Worm (Caenorhabditis elegans) whole organism, L1 larva: ENCODE results near the gene bath-42.

Experiments used
- C04F5.9 ChIP-seq: sonication (generic microtip); optimal IDR thresholded peaks from 2 replicates; lab custom pipeline; 2016; ENCODE audit warnings: missing genetic modification characterization, missing compliant biosample characterization
- C34B4.2 ChIP-seq: sonication (generic microtip); optimal IDR thresholded peaks from 2 replicates; lab custom pipeline; 2017; ENCODE audit warnings: mild to moderate bottlenecking, missing genetic modification characterization, missing compliant biosample characterization
- F16B12.6 ChIP-seq: fragments of 150-350 bp; optimal IDR thresholded peaks from 2 replicates; lab custom pipeline; 2014; ENCODE audit warnings: missing biosample characterization, missing genetic modification characterization
- Y116A8C.19 ChIP-seq: sonication (generic microtip); optimal IDR thresholded peaks from 2 replicates; lab custom pipeline; 2016; ENCODE audit warnings: missing compliant biosample characterization, missing genetic modification characterization, borderline replicate concordance
- aha-1 ChIP-seq: fragments of 150-350 bp; optimal IDR thresholded peaks from 2 replicates; lab custom pipeline; 2014; ENCODE audit warnings: missing biosample characterization, missing genetic modification characterization
- alr-1 ChIP-seq: fragments of 200-800 bp; sonication (Bioruptor generic); optimal IDR thresholded peaks from 2 replicates; lab custom pipeline; 2018; ENCODE audit warnings: borderline replicate concordance, mild to moderate bottlenecking, missing genetic modification characterization, missing compliant biosample characterization
- ama-1 ChIP-seq: fragments of 150-350 bp; optimal IDR thresholded peaks from 2 replicates; lab custom pipeline; 2014
- ceh-63 ChIP-seq: fragments of 200-800 bp; sonication (Bioruptor generic); optimal IDR thresholded peaks from 2 replicates; lab custom pipeline; 2018; ENCODE audit warnings: mild to moderate bottlenecking, missing genetic modification characterization, missing compliant biosample characterization
- ces-1 ChIP-seq: fragments of 150-350 bp; optimal IDR thresholded peaks from 2 replicates; lab custom pipeline; 2014; ENCODE audit warnings: missing biosample characterization, missing genetic modification reagents, missing genetic modification characterization
- dpl-1 ChIP-seq, 3 experiments: fragments of 150-350 bp in 2 of 3; sonication (generic microtip) in 1 of 3; optimal IDR thresholded peaks; 2 replicates each; lab custom pipeline; 2014 to 2017; ENCODE audit warnings: missing biosample characterization in 3 of 3, missing genetic modification characterization in 3 of 3, missing genetic modification reagents in 3 of 3
- dsc-1 ChIP-seq: sonication (generic microtip); optimal IDR thresholded peaks from 2 replicates; lab custom pipeline; 2016; ENCODE audit warnings: mild to moderate bottlenecking, missing genetic modification characterization, missing compliant biosample characterization
- efl-1 ChIP-seq, 4 experiments: fragments of 150-350 bp; optimal IDR thresholded peaks in 3 of 4; peaks in 1 of 4; 1 replicate in 1 of 4; 2 replicates in 3 of 4; lab custom pipeline; 2014; ENCODE audit warnings: missing biosample characterization in 2 of 4, missing genetic modification characterization in 2 of 4, missing genetic modification reagents in 2 of 4
- egl-13 ChIP-seq: sonication (generic microtip); optimal IDR thresholded peaks from 2 replicates; lab custom pipeline; 2016; ENCODE audit warnings: missing genotype, missing genetic modification reagents, missing genetic modification characterization, missing compliant biosample characterization
- egl-27 ChIP-seq, 2 experiments: fragments of 150-350 bp in 1 of 2; sonication (generic microtip); optimal IDR thresholded peaks; 3 replicates each; lab custom pipeline; 2017 to 2018; ENCODE audit warnings: missing biosample characterization in 2 of 2, missing genetic modification characterization in 2 of 2, missing genetic modification reagents in 2 of 2
- elt-2 ChIP-seq: sonication (generic microtip); optimal IDR thresholded peaks from 2 replicates; lab custom pipeline; 2016; ENCODE audit warnings: missing genetic modification characterization, mild to moderate bottlenecking, inconsistent platforms, missing compliant biosample characterization, missing genetic modification reagents
- ets-5 ChIP-seq: fragments of 200-800 bp; sonication (Bioruptor generic); IDR thresholded peaks from 2 replicates; pipeline ENCODE4 v1.3.6; 2022; ENCODE audit warnings: missing genetic modification characterization, missing compliant biosample characterization
- fkh-10 ChIP-seq: sonication (generic microtip); optimal IDR thresholded peaks from 2 replicates; lab custom pipeline; 2017; ENCODE audit warnings: missing biosample characterization, missing genetic modification reagents, missing genetic modification characterization
- fkh-4 ChIP-seq: sonication (generic microtip); optimal IDR thresholded peaks from 2 replicates; lab custom pipeline; 2016; ENCODE audit warnings: missing compliant biosample characterization, missing genetic modification characterization, borderline replicate concordance
- fkh-8 ChIP-seq: sonication (generic microtip); optimal IDR thresholded peaks from 2 replicates; lab custom pipeline; 2016; ENCODE audit warnings: mild to moderate bottlenecking, missing genetic modification characterization, missing compliant biosample characterization
- fos-1 ChIP-seq: fragments of 150-350 bp; optimal IDR thresholded peaks from 2 replicates; lab custom pipeline; 2014; ENCODE audit warnings: missing biosample characterization, missing genetic modification characterization
- hpl-2 ChIP-seq: fragments of 150-350 bp; optimal IDR thresholded peaks from 2 replicates; lab custom pipeline; 2014; ENCODE audit warnings: missing biosample characterization, missing genetic modification reagents, missing genetic modification characterization
- isw-1 ChIP-seq: fragments of 200-800 bp; sonication (Bioruptor generic); IDR thresholded peaks from 2 replicates; pipeline ENCODE4 v1.3.6; 2022; ENCODE audit warnings: missing genetic modification characterization, missing compliant biosample characterization
- jun-1 ChIP-seq: fragments of 150-350 bp; optimal IDR thresholded peaks from 2 replicates; lab custom pipeline; 2014; ENCODE audit warnings: missing biosample characterization, missing genetic modification reagents, missing genetic modification characterization
- lin-13 ChIP-seq: fragments of 150-350 bp; optimal IDR thresholded peaks from 2 replicates; lab custom pipeline; 2014; ENCODE audit warnings: missing biosample characterization, missing genetic modification reagents, missing genetic modification characterization
- lin-14 ChIP-seq: fragments of 200-800 bp; sonication (Bioruptor generic); optimal IDR thresholded peaks from 2 replicates; lab custom pipeline; 2018; ENCODE audit warnings: mild to moderate bottlenecking, missing genetic modification characterization, moderate library complexity, missing compliant biosample characterization
- lin-39 ChIP-seq: fragments of 150-350 bp; optimal IDR thresholded peaks from 2 replicates; lab custom pipeline; 2014; ENCODE audit warnings: missing biosample characterization, missing genetic modification reagents, missing genetic modification characterization
- lir-3 ChIP-seq: sonication (generic microtip); optimal IDR thresholded peaks from 2 replicates; lab custom pipeline; 2016; ENCODE audit warnings: mild to moderate bottlenecking, missing genetic modification characterization, moderate library complexity, missing compliant biosample characterization; ENCODE audit not compliant: poor library complexity
- mab-9 ChIP-seq: fragments of 200-800 bp; sonication (Bioruptor generic); IDR thresholded peaks from 2 replicates; pipeline ENCODE4 v1.3.6; 2022; ENCODE audit warnings: missing genetic modification reagents, missing genetic modification characterization, missing compliant biosample characterization
- mdl-1 ChIP-seq, 2 experiments: fragments of 150-350 bp; optimal IDR thresholded peaks; 2 replicates each; lab custom pipeline; 2014 to 2017; ENCODE audit warnings: missing biosample characterization in 2 of 2, missing genetic modification characterization in 2 of 2, inconsistent platforms in 1 of 2
- mef-2 ChIP-seq: fragments of 150-350 bp; optimal IDR thresholded peaks from 2 replicates; lab custom pipeline; 2014; ENCODE audit warnings: missing biosample characterization, missing genetic modification characterization
- nhr-11 ChIP-seq: fragments of 150-350 bp; optimal IDR thresholded peaks from 2 replicates; lab custom pipeline; 2014; ENCODE audit warnings: missing biosample characterization, missing genetic modification characterization
- nhr-20 ChIP-seq: sonication (generic microtip); optimal IDR thresholded peaks from 2 replicates; lab custom pipeline; 2016; ENCODE audit warnings: mild to moderate bottlenecking, missing genetic modification characterization, missing compliant biosample characterization
- nhr-237 ChIP-seq: fragments of 150-350 bp; optimal IDR thresholded peaks from 2 replicates; lab custom pipeline; 2014; ENCODE audit warnings: missing biosample characterization, missing genetic modification characterization
- nhr-28 ChIP-seq: fragments of 150-350 bp; optimal IDR thresholded peaks from 2 replicates; lab custom pipeline; 2014; ENCODE audit warnings: missing biosample characterization, missing genetic modification characterization
- nhr-76 ChIP-seq: sonication (generic microtip); optimal IDR thresholded peaks from 2 replicates; lab custom pipeline; 2017; ENCODE audit warnings: missing biosample characterization, missing genetic modification characterization
- nhr-77 ChIP-seq: fragments of 150-350 bp; optimal IDR thresholded peaks from 2 replicates; lab custom pipeline; 2014; ENCODE audit warnings: missing biosample characterization, missing genetic modification characterization
- pag-3 ChIP-seq: sonication (generic microtip); optimal IDR thresholded peaks from 2 replicates; lab custom pipeline; 2017; ENCODE audit warnings: missing genetic modification characterization, mild to moderate bottlenecking, missing compliant biosample characterization, antibody characterized with exemption, borderline replicate concordance; ENCODE audit not compliant: insufficient read depth
- pax-3 ChIP-seq: fragments of 200-800 bp; sonication (Bioruptor generic); optimal IDR thresholded peaks from 2 replicates; lab custom pipeline; 2018; ENCODE audit warnings: mild to moderate bottlenecking, missing genetic modification characterization, moderate library complexity, missing compliant biosample characterization
- rnt-1 ChIP-seq: sonication (generic microtip); optimal IDR thresholded peaks from 2 replicates; lab custom pipeline; 2016; ENCODE audit warnings: mild to moderate bottlenecking, missing genetic modification characterization, moderate library complexity, missing compliant biosample characterization
- skn-1 ChIP-seq: fragments of 150-350 bp; optimal IDR thresholded peaks from 2 replicates; lab custom pipeline; 2014; ENCODE audit warnings: missing biosample characterization, missing genetic modification characterization
- snu-23 ChIP-seq: sonication (generic microtip); optimal IDR thresholded peaks from 2 replicates; lab custom pipeline; 2016; ENCODE audit warnings: missing genetic modification characterization, missing compliant biosample characterization
- sptf-1 ChIP-seq: fragments of 150-350 bp; optimal IDR thresholded peaks from 2 replicates; lab custom pipeline; 2014; ENCODE audit warnings: missing biosample characterization, missing genetic modification characterization
- sup-37 ChIP-seq: fragments of 200-800 bp; sonication (Bioruptor generic); optimal IDR thresholded peaks from 2 replicates; lab custom pipeline; 2018; ENCODE audit warnings: mild to moderate bottlenecking, missing genetic modification characterization, missing compliant biosample characterization
- tbx-2 ChIP-seq: sonication (generic microtip); optimal IDR thresholded peaks from 2 replicates; lab custom pipeline; 2016; ENCODE audit warnings: missing genetic modification characterization, missing compliant biosample characterization
- unc-30 ChIP-seq: sonication (generic microtip); optimal IDR thresholded peaks from 2 replicates; lab custom pipeline; 2017; ENCODE audit warnings: missing biosample characterization, missing genetic modification characterization
- unc-86 ChIP-seq: sonication (generic microtip); optimal IDR thresholded peaks from 2 replicates; lab custom pipeline; 2016; ENCODE audit warnings: missing genetic modification characterization, missing compliant biosample characterization
- unc-98 ChIP-seq: fragments of 200-800 bp; sonication (Bioruptor generic); IDR thresholded peaks from 2 replicates; pipeline ENCODE4 v1.3.6; 2022; ENCODE audit warnings: missing genetic modification characterization, missing compliant biosample characterization
- vab-15 ChIP-seq: sonication (generic microtip); optimal IDR thresholded peaks from 2 replicates; lab custom pipeline; 2017; ENCODE audit warnings: missing genotype, mild to moderate bottlenecking, missing genetic modification characterization, missing compliant biosample characterization
- zag-1 ChIP-seq: fragments of 150-350 bp; optimal IDR thresholded peaks from 2 replicates; lab custom pipeline; 2014; ENCODE audit warnings: missing biosample characterization, missing genetic modification characterization
- zip-4 ChIP-seq: fragments of 200-800 bp; sonication (Bioruptor generic); optimal IDR thresholded peaks from 2 replicates; lab custom pipeline; 2018; ENCODE audit warnings: mild to moderate bottlenecking, missing genetic modification characterization, moderate library complexity, missing compliant biosample characterization

The bath-42 gene

DNA sequence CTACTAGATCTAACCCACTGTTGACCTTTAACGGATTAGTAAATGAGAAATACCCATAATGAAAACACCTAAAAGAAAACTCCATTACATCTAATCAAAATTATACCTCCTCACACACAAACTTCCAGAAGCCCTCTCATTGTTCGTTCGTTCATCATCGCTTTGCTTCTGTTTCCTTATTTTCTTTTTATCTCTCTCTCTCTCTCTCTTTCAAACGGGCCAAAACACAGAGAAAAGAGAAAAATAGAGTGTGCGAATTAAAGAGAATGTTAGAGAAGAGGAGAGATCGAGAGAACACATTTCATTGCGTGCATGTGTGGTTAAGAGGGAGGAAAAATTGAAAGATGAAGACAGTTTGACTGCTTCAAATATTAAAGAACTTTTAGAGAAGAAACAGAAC is 38.9 kb downstream of the bath-42 start (continued):
- TF ChIP-seq pag-3 (no peak), efl-1 (optimal IDR thresholded peaks at IDR 0.05; lab: Kevin White, UChicago) (peak; percentile 72 to 84), efl-1 (GFP tag; optimal IDR thresholded peaks at IDR 0.05 in 1 of 2; lab: Kevin White, UChicago) (peak; percentile 36 to 94), ceh-63 (GFP tag; lab: Kevin White, UChicago) (no peak), lin-39 (tag; lab: Kevin White, UChicago) (no peak), nhr-76 (tag; lab: Kevin White, UChicago) (no peak), isw-1 (GFP tag; lab: Robert Waterston, UW) (no peak), Y116A8C.19 (no peak), fkh-8 (tag; lab: Kevin White, UChicago) (peak; percentile 16), lin-14 (GFP tag; lab: Kevin White, UChicago) (peak; percentile 89), sptf-1 (no peak), mef-2 (no peak), lin-13 (GFP tag; lab: Kevin White, UChicago) (peak; percentile 20), sup-37 (GFP tag; lab: Kevin White, UChicago) (no peak), nhr-20 (peak; percentile 40), unc-30 (tag; lab: Kevin White, UChicago) (no peak), zag-1 (tag; lab: Kevin White, UChicago) (no peak), C04F5.9 (tag; lab: Kevin White, UChicago) (no peak), ces-1 (GFP tag; lab: Kevin White, UChicago) (no peak), ama-1 (lab: Kevin White, UChicago) (no peak), skn-1 (tag; lab: Kevin White, UChicago) (peak; percentile 27), nhr-77 (tag; lab: Kevin White, UChicago) (peak; percentile 45), mab-9 (no peak), pax-3 (no peak), fkh-10 (GFP tag; lab: Kevin White, UChicago) (no peak), unc-86 (tag; lab: Kevin White, UChicago) (peak; percentile 42), dpl-1 (GFP tag; optimal IDR thresholded peaks at IDR 0.05; lab: Kevin White, UChicago) (peak; percentile 13 to 27 (median 27)), vab-15 (tag; lab: Kevin White, UChicago) (no peak), nhr-28 (no peak), snu-23 (GFP tag; lab: Kevin White, UChicago) (peak; percentile 70), egl-13 (tag; lab: Kevin White, UChicago) (no peak), nhr-237 (tag; lab: Kevin White, UChicago) (no peak), zip-4 (no peak), rnt-1 (tag; lab: Kevin White, UChicago) (peak; percentile 67), alr-1 (tag; lab: Kevin White, UChicago) (no peak), jun-1 (tag; lab: Kevin White, UChicago) (peak; percentile 16)

DNA sequence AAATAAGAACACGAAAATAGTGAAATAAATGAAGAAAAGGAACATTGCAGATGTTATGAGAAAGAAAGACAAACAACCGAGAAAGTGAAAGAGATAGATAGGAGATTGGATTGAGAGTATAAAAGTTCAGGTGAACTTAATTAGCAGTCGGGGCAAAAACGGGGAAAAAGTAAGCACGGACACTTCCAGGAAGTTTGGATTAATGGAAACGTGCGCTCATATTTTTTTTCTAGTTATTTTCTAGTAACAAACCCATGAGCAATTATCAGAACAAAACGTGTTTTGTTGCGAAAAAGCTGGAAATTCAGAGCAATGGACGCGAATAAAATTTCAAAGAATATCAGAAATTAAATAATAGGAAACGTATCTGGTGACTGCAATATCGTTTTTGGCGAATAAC is 41.3 kb downstream of the bath-42 start:
- no peak for TF ChIP-seq nhr-28
- no peak for TF ChIP-seq fos-1 (tag; lab: Kevin White, UChicago)
- no peak for TF ChIP-seq egl-13 (tag; lab: Kevin White, UChicago)
- no peak for TF ChIP-seq unc-98
- no peak for TF ChIP-seq unc-30 (tag; lab: Kevin White, UChicago)
- no peak for TF ChIP-seq Y116A8C.19
- no peak for TF ChIP-seq nhr-11 (tag; lab: Kevin White, UChicago)
- TF ChIP-seq ets-5 (GFP tag; lab: Robert Waterston, UW) = no peak
- no peak for TF ChIP-seq tbx-2
- TF ChIP-seq lir-3 (tag; lab: Kevin White, UChicago) = no peak
- no peak for TF ChIP-seq ceh-63 (GFP tag; lab: Kevin White, UChicago)
- TF ChIP-seq pag-3 = no peak
- no peak for TF ChIP-seq snu-23 (GFP tag; lab: Kevin White, UChicago)
- no peak for TF ChIP-seq zip-4
- TF ChIP-seq F16B12.6 (tag; lab: Kevin White, UChicago) = no peak
- TF ChIP-seq lin-39 (tag; lab: Kevin White, UChicago) = no peak
- no peak for TF ChIP-seq skn-1 (tag; lab: Kevin White, UChicago)
- no peak for TF ChIP-seq aha-1 (tag; lab: Kevin White, UChicago)
- TF ChIP-seq ces-1 (GFP tag; lab: Kevin White, UChicago) = no peak
- TF ChIP-seq elt-2 (tag; lab: Kevin White, UChicago) = no peak
- TF ChIP-seq fkh-4 = no peak
- TF ChIP-seq egl-27 (tag; optimal IDR thresholded peaks at IDR 0.05; lab: Kevin White, UChicago) = no peak
- no peak for TF ChIP-seq rnt-1 (tag; lab: Kevin White, UChicago)
- no peak for TF ChIP-seq C34B4.2 (tag; lab: Kevin White, UChicago)
- TF ChIP-seq lin-14 (GFP tag; lab: Kevin White, UChicago) = peak; percentile 13
- TF ChIP-seq hpl-2 = no peak
- no peak for TF ChIP-seq mef-2
- TF ChIP-seq dpl-1 (GFP tag; optimal IDR thresholded peaks at IDR 0.05; lab: Kevin White, UChicago) = no peak
- peak; percentile 75 for TF ChIP-seq dsc-1 (tag; lab: Kevin White, UChicago)
- no peak for TF ChIP-seq mdl-1 (tag; optimal IDR thresholded peaks at IDR 0.05; lab: Kevin White, UChicago)
